Worm (Caenorhabditis elegans): ENCODE data around the gene F53F4.7.

The F53F4.7 gene

DNA sequence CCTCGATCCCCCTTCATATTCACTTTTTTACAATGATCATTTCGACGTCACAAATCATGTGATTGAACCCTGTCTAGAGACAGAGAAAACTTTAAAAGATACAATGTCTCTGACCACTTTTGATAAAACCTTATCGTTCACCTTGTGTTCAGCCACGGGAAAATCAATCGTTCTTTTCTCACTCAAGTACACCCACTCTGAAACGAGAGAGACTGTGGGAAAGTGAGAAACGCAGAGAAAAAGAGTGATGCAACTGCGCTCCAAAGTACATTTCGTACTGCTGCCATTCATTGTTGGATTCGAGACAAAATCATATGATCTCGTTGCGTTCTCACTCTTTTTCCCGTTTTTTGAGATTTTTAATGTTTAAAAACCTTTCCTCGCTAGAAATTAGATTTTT lies 48.6 kb downstream of the F53F4.7 start (continued):
- peak in 1 of 2 experiments; percentile 80 for TF ChIP-seq unc-62 (GFP tag; optimal IDR thresholded peaks at IDR 0.05 in 1 of 2)
- no peak for TF ChIP-seq unc-62 (tag; optimal IDR thresholded peaks at IDR 0.05)
- TF ChIP-seq ztf-11 (tag; optimal IDR thresholded peaks at IDR 0.05) = no peak
- peak; percentile 83 for TF ChIP-seq ama-1 (optimal IDR thresholded peaks at IDR 0.05)
- peak; percentile 47 for TF ChIP-seq nhr-25 (tag; optimal IDR thresholded peaks at IDR 0.05; ENCODE audit: borderline replicate concordance, insufficient read depth)
- TF ChIP-seq dmd-6 (GFP tag; IDR thresholded peaks at IDR 0.05) = peak; percentile 88
- peak; percentile 81 for TF ChIP-seq ztf-7 (tag; optimal IDR thresholded peaks at IDR 0.05)
- TF ChIP-seq lin-13 (GFP tag; optimal IDR thresholded peaks at IDR 0.05) = peak; percentile 29
- peak; percentile 45 to 91 for TF ChIP-seq lsy-2 (tag; optimal IDR thresholded peaks at IDR 0.05)
- no peak for TF ChIP-seq unc-39 (tag; optimal IDR thresholded peaks at IDR 0.05)
- TF ChIP-seq nhr-42 (GFP tag; IDR thresholded peaks at IDR 0.05) = 0 out of 2 replicates have a peak, but pooled peaks have one; percentile 65
- TF ChIP-seq egl-27 (tag; optimal IDR thresholded peaks at IDR 0.05) = no peak
- TF ChIP-seq snpc-4 (tag; optimal IDR thresholded peaks at IDR 0.05) = no peak
- peak; percentile 81 for TF ChIP-seq T26A8.4 (GFP tag; IDR thresholded peaks at IDR 0.05)
- TF ChIP-seq nhr-11 (tag; optimal IDR thresholded peaks at IDR 0.05) = peak; percentile 90
- peak; percentile 80; the same call in 1 of the 2 replicates for TF ChIP-seq nhr-41 (GFP tag; IDR thresholded peaks at IDR 0.05)
- peak; percentile 81 for TF ChIP-seq pqm-1 (tag; optimal IDR thresholded peaks at IDR 0.05)
- no peak for TF ChIP-seq ZK337.2 (GFP tag; IDR thresholded peaks at IDR 0.05)
- peak; percentile 66 for TF ChIP-seq pha-4 (GFP tag; IDR thresholded peaks at IDR 0.05)
- peak; percentile 3 for TF ChIP-seq pha-4 (tag; optimal IDR thresholded peaks at IDR 0.05)
- no peak for TF ChIP-seq attf-4 (tag; optimal IDR thresholded peaks at IDR 0.05)
- TF ChIP-seq lin-1 (GFP tag; IDR thresholded peaks at IDR 0.05) = peak; percentile 54; the same call in 1 of the 2 replicates
- TF ChIP-seq mep-1 (tag; optimal IDR thresholded peaks at IDR 0.05) = peak; percentile 95
- peak; percentile 77 for TF ChIP-seq hmg-1.1 (GFP tag; IDR thresholded peaks at IDR 0.05)
- peak; percentile 20 for TF ChIP-seq nhr-10 (tag; optimal IDR thresholded peaks at IDR 0.05)
- TF ChIP-seq T20F7.1 (GFP tag; optimal IDR thresholded peaks at IDR 0.05) = peak; percentile 83
- TF ChIP-seq duxl-1 (tag; optimal IDR thresholded peaks at IDR 0.05; ENCODE audit: poor library complexity) = peak; percentile 70
- peak; percentile 98 for TF ChIP-seq nhr-6 (tag; optimal IDR thresholded peaks at IDR 0.05)
- peak; percentile 82 for TF ChIP-seq mes-2 (tag; optimal IDR thresholded peaks at IDR 0.05; ENCODE audit: poor library complexity, severe bottlenecking)
- peak in 1 of 2 experiments; percentile 33 for TF ChIP-seq daf-16 (GFP tag; optimal IDR thresholded peaks at IDR 0.05)
- TF ChIP-seq daf-16 (tag; optimal IDR thresholded peaks at IDR 0.05) = peak; percentile 69

- TF ChIP-seq unc-62 (GFP tag; optimal IDR thresholded peaks at IDR 0.05 in 1 of 2) (peak in 1 of 2 experiments; percentile 87), unc-62 (tag; optimal IDR thresholded peaks at IDR 0.05) (no peak), aly-2 (tag; optimal IDR thresholded peaks at IDR 0.05) (no peak)
Observed at ce11 chrV:13563841-13564240, 49.9 kb downstream of the F53F4.7 start, which contains the start of gene grl-17. Gene grl-17, minus strand, starts transcription at chrV:13563941.

DNA sequence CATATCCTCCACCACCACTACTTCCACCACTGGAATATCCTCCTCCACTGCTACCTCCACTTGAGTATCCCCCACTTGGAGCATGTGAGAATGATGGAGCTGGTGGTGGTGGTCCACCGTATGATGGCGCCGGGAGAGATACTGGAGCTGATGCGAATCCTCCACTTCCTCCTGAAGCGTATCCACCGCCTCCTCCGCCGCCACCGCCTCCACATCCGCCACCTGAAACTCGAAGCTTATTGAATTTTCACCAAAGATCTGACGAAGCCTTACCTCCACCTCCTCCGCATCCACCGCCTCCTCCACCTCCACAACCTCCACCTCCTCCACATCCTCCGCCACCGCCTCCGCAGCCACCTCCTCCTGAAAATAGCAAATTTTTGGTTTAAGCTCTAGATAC lies 51.0 kb downstream of the F53F4.7 start:
- TF ChIP-seq set-16 (GFP tag; IDR thresholded peaks at IDR 0.05) (peak; percentile 90), nhr-111 (GFP tag; optimal IDR thresholded peaks at IDR 0.05) (no peak)

Measured in whole organism, L4 larva.